Fruit fly (Drosophila melanogaster) whole organism, prepupa: ENCODE measurements around the gene CG33796.

Source experiments
- CG10669 ChIP-seq: fragments of 200-800 bp; sonication (Bioruptor generic); optimal IDR thresholded peaks from 3 replicates; lab custom pipeline; 2018; ENCODE audit warnings: missing biosample characterization, mild to moderate bottlenecking, missing genetic modification characterization, moderate library complexity
- CG11762 ChIP-seq: fragments of 200-800 bp; sonication (Bioruptor generic); optimal IDR thresholded peaks from 3 replicates; lab custom pipeline; 2016; ENCODE audit warnings: missing biosample characterization, missing genetic modification characterization; ENCODE audit not compliant: insufficient read depth
- CG11902 ChIP-seq: fragments of 200-800 bp; sonication (Bioruptor generic); optimal IDR thresholded peaks from 3 replicates; lab custom pipeline; 2016; ENCODE audit warnings: missing biosample characterization, missing genetic modification characterization
- CG15336 ChIP-seq: fragments of 200-800 bp; sonication (Bioruptor generic); IDR thresholded peaks from 2 replicates; pipeline ENCODE4 v1.3.6; 2022; ENCODE audit warnings: missing biosample characterization, missing genetic modification characterization
- CG32006 ChIP-seq: fragments of 200-800 bp; sonication (Bioruptor generic); optimal IDR thresholded peaks from 3 replicates; lab custom pipeline; 2017; ENCODE audit warnings: missing biosample characterization, mild to moderate bottlenecking, missing genetic modification characterization
- CG34406 ChIP-seq: fragments of 200-800 bp; sonication (Bioruptor generic); optimal IDR thresholded peaks from 3 replicates; lab custom pipeline; 2016; ENCODE audit warnings: missing biosample characterization, missing genetic modification characterization
- CG3919 ChIP-seq: fragments of 200-800 bp; sonication (Bioruptor generic); optimal IDR thresholded peaks from 3 replicates; lab custom pipeline; 2016; ENCODE audit warnings: missing biosample characterization, missing genetic modification characterization
- CG4318 ChIP-seq: fragments of 200-800 bp; sonication (Bioruptor generic); optimal IDR thresholded peaks from 3 replicates; lab custom pipeline; 2017; ENCODE audit warnings: missing biosample characterization, mild to moderate bottlenecking, missing genetic modification characterization
- CG6792 ChIP-seq: fragments of 200-800 bp; sonication (Bioruptor generic); optimal IDR thresholded peaks from 3 replicates; lab custom pipeline; 2016; ENCODE audit warnings: missing biosample characterization, missing genetic modification characterization
- CG6808 ChIP-seq: fragments of 200-800 bp; sonication (Bioruptor generic); optimal IDR thresholded peaks from 3 replicates; lab custom pipeline; 2017; ENCODE audit warnings: missing biosample characterization, missing genetic modification characterization, mild to moderate bottlenecking, moderate library complexity, missing genetic modification reagents
- CG8632 ChIP-seq: fragments of 200-800 bp; sonication (Bioruptor generic); optimal IDR thresholded peaks from 3 replicates; lab custom pipeline; 2016; ENCODE audit warnings: missing biosample characterization, missing genetic modification characterization
- CG9139 ChIP-seq: fragments of 200-800 bp; sonication (Bioruptor generic); optimal IDR thresholded peaks from 3 replicates; lab custom pipeline; 2017; ENCODE audit warnings: missing biosample characterization, mild to moderate bottlenecking, missing genetic modification characterization
- Eip78C ChIP-seq: fragments of 200-800 bp; sonication (Bioruptor generic); peaks from one replicate; lab custom pipeline; 2016; ENCODE audit warnings: missing biosample characterization, missing genetic modification characterization
- Ets21C ChIP-seq: fragments of 200-800 bp; sonication (Bioruptor generic); optimal IDR thresholded peaks from 3 replicates; lab custom pipeline; 2016; ENCODE audit warnings: missing biosample characterization, missing genetic modification characterization
- Gug ChIP-seq: fragments of 200-800 bp; sonication (Bioruptor generic); IDR thresholded peaks from 2 replicates; pipeline ENCODE4 v1.3.6; 2022; ENCODE audit warnings: missing biosample characterization, missing genetic modification characterization
- Hr4 ChIP-seq: fragments of 200-800 bp; sonication (Bioruptor generic); optimal IDR thresholded peaks from 3 replicates; lab custom pipeline; 2016; ENCODE audit warnings: missing biosample characterization, missing genetic modification characterization
- Lpt ChIP-seq: fragments of 200-800 bp; sonication (Bioruptor generic); optimal IDR thresholded peaks from 3 replicates; lab custom pipeline; 2016; ENCODE audit warnings: missing biosample characterization, missing genetic modification characterization
- OdsH ChIP-seq: fragments of 200-800 bp; sonication (Bioruptor generic); optimal IDR thresholded peaks from 3 replicates; lab custom pipeline; 2016; ENCODE audit warnings: missing biosample characterization, missing genetic modification characterization
- Sox14 ChIP-seq: fragments of 200-800 bp; sonication (Bioruptor generic); optimal IDR thresholded peaks from 3 replicates; lab custom pipeline; 2016; ENCODE audit warnings: missing biosample characterization, missing genetic modification characterization
- Sox15 ChIP-seq: fragments of 200-800 bp; sonication (Bioruptor generic); optimal IDR thresholded peaks from 3 replicates; lab custom pipeline; 2016; ENCODE audit warnings: missing biosample characterization, missing genetic modification characterization
- acj6 ChIP-seq: fragments of 200-800 bp; sonication (Bioruptor generic); optimal IDR thresholded peaks from 3 replicates; lab custom pipeline; 2016; ENCODE audit warnings: missing biosample characterization, missing genetic modification characterization
- cyc ChIP-seq: fragments of 200-800 bp; sonication (Bioruptor generic); optimal IDR thresholded peaks from 3 replicates; lab custom pipeline; 2016; ENCODE audit warnings: missing biosample characterization, missing genetic modification characterization
- eg ChIP-seq: fragments of 200-800 bp; sonication (Bioruptor generic); IDR thresholded peaks from 3 replicates; pipeline ENCODE4 v1.3.6; 2022; ENCODE audit warnings: missing biosample characterization, missing genetic modification characterization
- esn ChIP-seq: fragments of 200-800 bp; sonication (Bioruptor generic); optimal IDR thresholded peaks from 2 replicates; lab custom pipeline; 2016; ENCODE audit warnings: missing biosample characterization, mild to moderate bottlenecking, missing genetic modification characterization, moderate library complexity
- fd85E ChIP-seq: fragments of 200-800 bp; sonication (Bioruptor generic); optimal IDR thresholded peaks from 3 replicates; lab custom pipeline; 2016; ENCODE audit warnings: missing biosample characterization, missing genetic modification characterization
- fkh ChIP-seq: fragments of 200-800 bp; sonication (Bioruptor generic); optimal IDR thresholded peaks from 3 replicates; lab custom pipeline; 2017; ENCODE audit warnings: missing biosample characterization, mild to moderate bottlenecking, missing genetic modification characterization, moderate library complexity
- salr ChIP-seq, 2 experiments: fragments of 200-800 bp; sonication (Bioruptor generic); optimal IDR thresholded peaks; 3 replicates each; lab custom pipeline; 2016 to 2018; ENCODE audit warnings: missing biosample characterization in 2 of 2, missing genetic modification characterization in 2 of 2, mild to moderate bottlenecking in 1 of 2
- ss ChIP-seq, 2 experiments: fragments of 200-800 bp; sonication (Bioruptor generic); optimal IDR thresholded peaks; 2 replicates in 1 of 2; 3 replicates in 1 of 2; lab custom pipeline; 2017 to 2018; ENCODE audit warnings: mild to moderate bottlenecking in 2 of 2, missing biosample characterization in 2 of 2, missing genetic modification characterization in 2 of 2, moderate library complexity in 1 of 2
- svp ChIP-seq: fragments of 200-800 bp; sonication (Bioruptor generic); peaks from one replicate; lab custom pipeline; 2016; ENCODE audit warnings: missing biosample characterization, missing genetic modification characterization

The CG33796 gene

DNA sequence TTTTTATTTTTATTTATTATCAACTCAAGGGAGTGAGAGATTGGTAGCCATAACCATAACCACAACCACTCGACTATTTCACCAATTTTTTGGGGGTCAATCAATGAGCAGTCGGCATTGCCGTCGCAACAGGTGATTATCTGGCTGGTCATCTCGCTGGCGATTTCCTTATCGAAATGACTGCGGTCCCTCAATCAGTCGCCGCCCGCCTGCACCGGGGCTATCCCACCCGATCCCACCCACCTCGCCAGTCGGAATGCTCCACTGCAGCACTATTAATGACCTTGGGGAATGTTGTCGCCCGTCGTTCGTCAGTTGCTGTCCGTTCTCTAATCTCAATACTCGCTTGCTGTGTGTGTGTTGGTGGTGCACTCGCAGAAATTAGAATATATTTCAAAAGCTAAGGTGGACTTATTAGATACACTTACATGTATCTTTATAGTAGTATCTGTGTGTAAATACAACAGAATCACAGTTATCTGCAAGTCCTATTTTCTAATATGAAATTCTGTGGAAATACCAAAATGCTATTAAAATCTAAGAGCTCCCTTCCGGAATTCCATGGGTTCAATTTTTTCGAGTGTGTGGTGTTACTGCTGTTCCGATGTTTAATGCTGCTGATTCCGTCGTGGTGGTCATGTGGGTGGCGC, 9.4 kb downstream of the CG33796 start (continued):
- TF ChIP-seq acj6 (GFP tag; lab: Kevin White, UChicago) (peak; percentile 39), CG15336 (peak; percentile 62), CG8632 (GFP tag; lab: Kevin White, UChicago) (peak; percentile 26), Hr4 (GFP tag; lab: Kevin White, UChicago) (peak; percentile 51), Sox15 (GFP tag; lab: Kevin White, UChicago) (no peak), esn (GFP tag; lab: Kevin White, UChicago) (peak; percentile 22)

dm6 chr3L:16160073-16160398, 9.9 kb downstream of the CG33796 start:
- peak; percentile 1 for TF ChIP-seq CG4318 (GFP tag; lab: Kevin White, UChicago)
- no peak for TF ChIP-seq cyc (GFP tag; lab: Kevin White, UChicago)
- peak; percentile 69 for TF ChIP-seq Eip78C (GFP tag; lab: Kevin White, UChicago)
- no peak for TF ChIP-seq fkh
- TF ChIP-seq CG11902: no peak
- TF ChIP-seq svp (GFP tag; lab: Kevin White, UChicago): peak; percentile 59
- TF ChIP-seq acj6 (GFP tag; lab: Kevin White, UChicago): no peak
- peak; percentile 10 for TF ChIP-seq Hr4 (GFP tag; lab: Kevin White, UChicago)
- TF ChIP-seq Ets21C (GFP tag; lab: Kevin White, UChicago): no peak
- TF ChIP-seq Sox14 (GFP tag; lab: Kevin White, UChicago): no peak
- TF ChIP-seq OdsH: peak; percentile 11
- TF ChIP-seq CG11762 (GFP tag; lab: Kevin White, UChicago): no peak

DNA sequence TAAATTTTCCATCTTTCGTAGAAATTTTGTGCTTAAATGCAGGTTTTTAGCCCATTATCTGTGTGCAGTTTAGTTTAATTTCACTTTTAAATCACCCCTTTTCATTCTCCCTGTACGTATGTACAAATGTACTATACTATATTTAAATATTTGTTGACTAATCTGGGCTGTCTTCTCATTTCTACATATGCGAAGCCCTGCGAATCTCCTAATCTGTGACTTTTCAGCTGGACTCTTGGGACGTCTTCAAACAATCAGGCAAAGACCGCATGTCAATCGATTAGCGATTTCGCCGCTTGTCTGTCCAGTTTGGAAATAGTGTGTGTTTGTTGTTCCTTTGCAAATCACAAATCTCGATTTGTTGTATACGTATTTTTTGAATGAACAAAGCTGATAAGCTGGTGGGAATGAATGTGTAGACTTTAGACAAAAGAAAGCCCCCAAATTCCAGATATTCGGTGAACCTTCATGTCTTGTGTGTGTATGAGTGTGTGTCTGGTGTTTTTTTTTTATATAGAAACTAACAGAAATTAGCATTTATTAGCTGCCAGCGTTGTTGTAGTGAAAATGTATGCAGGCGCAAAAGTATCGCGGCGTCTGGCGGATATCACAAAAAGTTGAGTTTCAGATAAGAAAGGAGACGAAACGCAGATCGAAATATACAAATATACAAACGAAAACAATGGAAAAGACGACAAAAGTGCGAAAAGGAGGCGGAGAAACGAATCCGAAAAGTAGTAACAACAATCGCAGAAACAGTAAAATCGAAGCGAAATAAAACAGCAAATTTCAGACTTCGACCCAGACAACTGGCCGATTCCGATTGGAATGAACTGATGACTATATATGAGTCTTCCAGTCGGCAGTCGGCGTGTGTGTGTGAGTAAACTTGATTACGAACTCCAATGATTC, 10.5 kb downstream of the CG33796 start:
- TF ChIP-seq Hr4 (GFP tag; lab: Kevin White, UChicago) (no peak), CG10669 (GFP tag; lab: Kevin White, UChicago) (no peak), Lpt (GFP tag; lab: Kevin White, UChicago) (no peak), CG3919 (GFP tag; lab: Kevin White, UChicago) (peak; percentile 9), ss (GFP tag; optimal IDR thresholded peaks at IDR 0.05; lab: Kevin White, UChicago) (peak; percentile 37 to 63), svp (GFP tag; lab: Kevin White, UChicago) (peak; percentile 75), CG6808 (peak; percentile 11)
- TF ChIP-seq, all 60 proteins: peak for 4

DNA sequence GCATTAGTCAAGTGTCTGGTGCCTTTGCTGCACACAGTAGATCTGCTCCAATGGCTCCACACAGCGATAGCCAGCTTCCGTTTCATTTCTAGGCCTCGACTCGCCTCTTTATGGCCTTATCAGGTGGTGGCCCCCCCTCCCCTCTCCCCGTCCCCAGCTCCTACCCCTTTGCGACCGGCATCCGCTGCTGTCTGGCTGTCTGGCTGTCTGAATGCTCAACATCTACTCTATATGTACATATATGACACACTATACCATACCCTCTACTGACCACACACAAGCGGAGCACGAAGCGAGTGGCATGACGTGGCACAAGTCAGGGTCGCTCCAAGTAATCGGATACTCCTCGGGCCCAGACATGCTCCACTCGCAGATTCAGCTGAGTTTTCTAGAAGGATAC, 11.6 kb downstream of the CG33796 start:
- TF ChIP-seq Gug (GFP tag; lab: Robert Waterston, UW) (no peak), Sox15 (GFP tag; lab: Kevin White, UChicago) (no peak), eg (peak; percentile 29; the same call in 1 of the 3 replicates), fkh (no peak), OdsH (no peak), ss (GFP tag; optimal IDR thresholded peaks at IDR 0.05; lab: Kevin White, UChicago) (peak; percentile 7 to 32), CG4318 (GFP tag; lab: Kevin White, UChicago) (no peak), Hr4 (GFP tag; lab: Kevin White, UChicago) (no peak), Lpt (GFP tag; lab: Kevin White, UChicago) (no peak), CG10669 (GFP tag; lab: Kevin White, UChicago) (no peak), fd85E (no peak), CG6792 (GFP tag; lab: Kevin White, UChicago) (no peak), CG32006 (GFP tag; lab: Kevin White, UChicago) (no peak), CG9139 (no peak), CG11762 (GFP tag; lab: Kevin White, UChicago) (no peak), Ets21C (GFP tag; lab: Kevin White, UChicago) (no peak), salr (GFP tag; optimal IDR thresholded peaks at IDR 0.05; lab: Kevin White, UChicago) (peak in 1 of 2 experiments; percentile 5), CG34406 (GFP tag; lab: Kevin White, UChicago) (no peak)
